Worm (Caenorhabditis elegans) whole organism, L2 larva: Measurements from ENCODE around the gene clec-161.
A peak's percentile ranks its signal among the peaks of the same experiment; 100 is the strongest.

Experiments
- C34F6.9 ChIP-seq: fragments of 150-350 bp; optimal IDR thresholded peaks from 2 replicates; lab custom pipeline; 2014; ENCODE audit warnings: missing biosample characterization, missing genetic modification characterization
- F13H6.1 ChIP-seq: sonication (generic microtip); optimal IDR thresholded peaks from 2 replicates; lab custom pipeline; 2016; ENCODE audit warnings: missing genetic modification characterization, missing compliant biosample characterization
- R02D3.7 ChIP-seq: fragments of 150-350 bp; optimal IDR thresholded peaks from 2 replicates; lab custom pipeline; 2014; ENCODE audit warnings: missing biosample characterization, missing genetic modification characterization
- Y55F3AM.14 ChIP-seq: fragments of 200-800 bp; sonication (Bioruptor generic); optimal IDR thresholded peaks from 2 replicates; lab custom pipeline; 2018; ENCODE audit warnings: mild to moderate bottlenecking, missing genetic modification characterization, missing compliant biosample characterization
- ZK546.5 ChIP-seq: sonication (generic microtip); optimal IDR thresholded peaks from 2 replicates; lab custom pipeline; 2017; ENCODE audit warnings: missing biosample characterization, missing genetic modification characterization
- alr-1 ChIP-seq: fragments of 150-350 bp; optimal IDR thresholded peaks from 2 replicates; lab custom pipeline; 2014; ENCODE audit warnings: missing biosample characterization, missing genetic modification characterization
- aly-2 ChIP-seq: fragments of 150-350 bp; optimal IDR thresholded peaks from 2 replicates; lab custom pipeline; 2014; ENCODE audit warnings: missing biosample characterization, missing genetic modification characterization
- ama-1 ChIP-seq: fragments of 150-350 bp; optimal IDR thresholded peaks from 2 replicates; lab custom pipeline; 2018; ENCODE audit warnings: inconsistent platforms
- blmp-1 ChIP-seq: sonication (generic microtip); optimal IDR thresholded peaks from 2 replicates; lab custom pipeline; 2017; ENCODE audit warnings: missing genetic modification characterization, mild to moderate bottlenecking, missing compliant biosample characterization, antibody characterized with exemption, moderate library complexity; ENCODE audit not compliant: insufficient read depth
- ceh-16 ChIP-seq: fragments of 150-350 bp; optimal IDR thresholded peaks from 2 replicates; lab custom pipeline; 2014; ENCODE audit warnings: missing biosample characterization, missing genetic modification characterization
- ceh-82 ChIP-seq: fragments of 150-350 bp; optimal IDR thresholded peaks from 2 replicates; lab custom pipeline; 2014; ENCODE audit warnings: missing biosample characterization, missing genetic modification characterization
- crh-2 ChIP-seq: sonication (generic microtip); optimal IDR thresholded peaks from 2 replicates; lab custom pipeline; 2017; ENCODE audit warnings: missing biosample characterization, missing genetic modification characterization
- dmd-4 ChIP-seq: sonication (generic microtip); optimal IDR thresholded peaks from 2 replicates; lab custom pipeline; 2017; ENCODE audit warnings: missing biosample characterization, missing genetic modification characterization
- egl-27 ChIP-seq: sonication (generic microtip); optimal IDR thresholded peaks from 3 replicates; lab custom pipeline; 2017; ENCODE audit warnings: missing biosample characterization, missing genetic modification reagents, missing genetic modification characterization
- elt-1 ChIP-seq: fragments of 150-350 bp; optimal IDR thresholded peaks from 2 replicates; lab custom pipeline; 2014; ENCODE audit warnings: missing biosample characterization, missing genetic modification characterization
- elt-3 ChIP-seq: sonication (generic microtip); optimal IDR thresholded peaks from 2 replicates; lab custom pipeline; 2017; ENCODE audit warnings: missing biosample characterization, missing genetic modification characterization
- fos-1 ChIP-seq: fragments of 150-350 bp; optimal IDR thresholded peaks from 2 replicates; lab custom pipeline; 2014; ENCODE audit warnings: missing biosample characterization, missing genetic modification characterization
- gmeb-1 ChIP-seq: fragments of 150-350 bp; optimal IDR thresholded peaks from 2 replicates; lab custom pipeline; 2014; ENCODE audit warnings: missing biosample characterization, missing genetic modification characterization
- lin-11 ChIP-seq: fragments of 150-350 bp; sonication (generic microtip); optimal IDR thresholded peaks from 2 replicates; lab custom pipeline; 2014; ENCODE audit warnings: missing biosample characterization, missing genetic modification characterization, inconsistent platforms, mixed read lengths
- lin-13 ChIP-seq: fragments of 150-350 bp; optimal IDR thresholded peaks from 2 replicates; lab custom pipeline; 2014; ENCODE audit warnings: missing biosample characterization, missing genetic modification reagents, missing genetic modification characterization
- lin-39 ChIP-seq: fragments of 150-350 bp; optimal IDR thresholded peaks from 2 replicates; lab custom pipeline; 2014; ENCODE audit warnings: missing biosample characterization, missing genetic modification reagents, missing genetic modification characterization
- lsy-2 ChIP-seq, 2 experiments: fragments of 150-350 bp in 1 of 2; sonication (generic microtip) in 1 of 2; optimal IDR thresholded peaks; 2 replicates each; lab custom pipeline; 2014 to 2017; ENCODE audit warnings: missing biosample characterization in 2 of 2, missing genetic modification characterization in 2 of 2
- mab-5 ChIP-seq: fragments of 150-350 bp; optimal IDR thresholded peaks from 2 replicates; lab custom pipeline; 2014; ENCODE audit warnings: missing biosample characterization, missing genetic modification characterization
- mbf-1 ChIP-seq: sonication (generic microtip); optimal IDR thresholded peaks from 2 replicates; lab custom pipeline; 2017; ENCODE audit warnings: missing biosample characterization, missing genetic modification characterization
- mdl-1 ChIP-seq, 2 experiments: fragments of 150-350 bp in 1 of 2; sonication (generic microtip) in 1 of 2; optimal IDR thresholded peaks; 2 replicates each; lab custom pipeline; 2017; ENCODE audit warnings: missing biosample characterization in 2 of 2, missing genetic modification characterization in 2 of 2
- nhr-10 ChIP-seq: sonication (generic microtip); optimal IDR thresholded peaks from 2 replicates; lab custom pipeline; 2017; ENCODE audit warnings: missing biosample characterization, missing genetic modification characterization
- nhr-11 ChIP-seq: fragments of 150-350 bp; optimal IDR thresholded peaks from 2 replicates; lab custom pipeline; 2014; ENCODE audit warnings: missing biosample characterization, missing genetic modification characterization
- nhr-12 ChIP-seq: fragments of 150-350 bp; optimal IDR thresholded peaks from 2 replicates; lab custom pipeline; 2014; ENCODE audit warnings: missing biosample characterization, missing genetic modification characterization
- nhr-129 ChIP-seq: fragments of 150-350 bp; optimal IDR thresholded peaks from 2 replicates; lab custom pipeline; 2014; ENCODE audit warnings: missing biosample characterization, missing genetic modification characterization
- nhr-21 ChIP-seq: fragments of 150-350 bp; optimal IDR thresholded peaks from 2 replicates; lab custom pipeline; 2014; ENCODE audit warnings: missing biosample characterization, missing genetic modification characterization
- nhr-23 ChIP-seq: fragments of 150-350 bp; optimal IDR thresholded peaks from 2 replicates; lab custom pipeline; 2014; ENCODE audit warnings: missing biosample characterization, missing genetic modification reagents, missing genetic modification characterization
- nhr-237 ChIP-seq: fragments of 150-350 bp; optimal IDR thresholded peaks from 2 replicates; lab custom pipeline; 2014; ENCODE audit warnings: missing biosample characterization, missing genetic modification characterization
- nhr-25 ChIP-seq: fragments of 150-350 bp; sonication (generic microtip); optimal IDR thresholded peaks from 3 replicates; lab custom pipeline; 2014; ENCODE audit warnings: missing biosample characterization, missing genetic modification characterization
- nhr-6 ChIP-seq: fragments of 150-350 bp; optimal IDR thresholded peaks from 2 replicates; lab custom pipeline; 2014; ENCODE audit warnings: missing biosample characterization, missing genetic modification characterization
- nhr-77 ChIP-seq: fragments of 150-350 bp; optimal IDR thresholded peaks from 2 replicates; lab custom pipeline; 2014; ENCODE audit warnings: missing biosample characterization, missing genetic modification characterization
- peb-1 ChIP-seq: fragments of 150-350 bp; optimal IDR thresholded peaks from 2 replicates; lab custom pipeline; 2014; ENCODE audit warnings: missing biosample characterization, missing genetic modification characterization
- sem-4 ChIP-seq: fragments of 150-350 bp; optimal IDR thresholded peaks from 2 replicates; lab custom pipeline; 2014; ENCODE audit warnings: missing biosample characterization, missing genetic modification reagents, missing genetic modification characterization
- skn-1 ChIP-seq: sonication (generic microtip); optimal IDR thresholded peaks from 2 replicates; lab custom pipeline; 2017; ENCODE audit warnings: missing biosample characterization, missing genetic modification characterization
- sma-3 ChIP-seq: sonication (generic microtip); optimal IDR thresholded peaks from 2 replicates; lab custom pipeline; 2016; ENCODE audit warnings: missing genetic modification reagents, missing genetic modification characterization, missing compliant biosample characterization
- sma-9 ChIP-seq, 2 experiments: fragments of 150-350 bp in 1 of 2; sonication (generic microtip) in 1 of 2; optimal IDR thresholded peaks; 2 replicates each; lab custom pipeline; 2014 to 2016; ENCODE audit warnings: missing genetic modification characterization in 2 of 2, mild to moderate bottlenecking in 1 of 2, missing biosample characterization in 1 of 2, missing compliant biosample characterization in 1 of 2, missing genetic modification reagents in 1 of 2, moderate library complexity in 1 of 2
- snpc-4 ChIP-seq: fragments of 150-350 bp; optimal IDR thresholded peaks from 2 replicates; lab custom pipeline; 2014; ENCODE audit warnings: missing biosample characterization, missing genetic modification characterization
- unc-39 ChIP-seq: fragments of 150-350 bp; optimal IDR thresholded peaks from 2 replicates; lab custom pipeline; 2014; ENCODE audit warnings: missing biosample characterization, missing genetic modification characterization
- unc-55 ChIP-seq: fragments of 150-350 bp; sonication (generic microtip); optimal IDR thresholded peaks from 3 replicates; lab custom pipeline; 2014; ENCODE audit warnings: missing biosample characterization, missing genetic modification reagents, missing genetic modification characterization
- unc-62 ChIP-seq: fragments of 150-350 bp; optimal IDR thresholded peaks from 2 replicates; lab custom pipeline; 2014; ENCODE audit warnings: missing biosample characterization, missing genetic modification reagents, missing genetic modification characterization
- zag-1 ChIP-seq: fragments of 150-350 bp; optimal IDR thresholded peaks from 2 replicates; lab custom pipeline; 2014; ENCODE audit warnings: missing biosample characterization, missing genetic modification characterization
- ztf-1 ChIP-seq: fragments of 200-800 bp; sonication (Bioruptor generic); conservative IDR thresholded peaks from 2 replicates; pipeline ENCODE4 v1.3.6; 2022; ENCODE audit warnings: missing genetic modification characterization, missing compliant biosample characterization
- ztf-11 ChIP-seq: sonication (generic microtip); optimal IDR thresholded peaks from 2 replicates; lab custom pipeline; 2017; ENCODE audit warnings: missing biosample characterization, missing genetic modification characterization
- ztf-4 ChIP-seq: fragments of 150-350 bp; optimal IDR thresholded peaks from 2 replicates; lab custom pipeline; 2014; ENCODE audit warnings: missing biosample characterization, missing genetic modification characterization

clec-161 gene

DNA sequence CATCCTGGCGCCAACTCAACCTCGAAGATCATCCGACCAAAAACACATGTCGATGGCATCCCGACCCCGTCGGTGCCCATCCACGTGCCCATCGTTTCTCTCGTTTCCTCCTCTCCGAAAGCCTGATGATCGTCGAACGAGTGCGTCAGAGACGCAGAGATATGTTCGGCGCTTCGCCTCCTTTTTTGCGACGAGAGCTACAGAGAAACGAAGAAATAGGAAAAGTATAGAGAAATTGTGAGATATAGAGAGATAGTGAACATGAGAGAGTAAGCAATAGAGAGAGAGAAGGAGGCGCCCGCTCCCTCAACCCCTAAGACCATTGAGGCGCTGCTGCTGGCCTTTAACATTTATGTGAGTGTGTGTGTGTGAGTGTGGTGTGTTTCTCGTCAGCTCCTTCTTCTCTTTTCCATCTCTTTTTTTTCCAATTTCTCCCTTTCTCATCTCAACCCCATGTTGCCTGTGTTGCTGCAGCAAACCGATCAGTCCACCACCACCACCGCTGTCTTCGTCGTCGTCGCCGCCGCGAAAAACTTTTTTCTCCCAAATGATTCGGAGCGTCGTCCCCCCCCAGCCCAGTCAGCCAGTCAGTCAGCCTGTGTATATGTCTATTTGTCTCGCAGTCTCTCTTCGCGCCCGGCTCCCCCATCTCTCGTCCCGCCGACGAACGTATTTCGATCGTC is 10.7 kb upstream of the clec-161 start, which contains the start of gene hlh-11:
hlh-11 (plus strand) TSS at position 633 of the 683 bp plus-strand sequence.
- TF ChIP-seq ama-1 (lab: Kevin White, UChicago) (no peak), mab-5 (peak; percentile 73), lin-13 (peak; percentile 80), nhr-11 (tag; lab: Kevin White, UChicago) (no peak), egl-27 (tag; lab: Kevin White, UChicago) (peak; percentile 78), nhr-237 (no peak), nhr-23 (tag; lab: Kevin White, UChicago) (no peak), ztf-1 (no peak), snpc-4 (peak; percentile 70), gmeb-1 (tag; lab: Kevin White, UChicago) (peak; percentile 36), blmp-1 (peak; percentile 51), nhr-77 (tag; lab: Kevin White, UChicago) (peak; percentile 12), F13H6.1 (tag; lab: Kevin White, UChicago) (peak; percentile 99), Y55F3AM.14 (GFP tag; lab: Kevin White, UChicago) (peak; percentile 85), sma-9 (GFP tag; optimal IDR thresholded peaks at IDR 0.05; lab: Kevin White, UChicago) (peak; percentile 98), sma-9 (tag; optimal IDR thresholded peaks at IDR 0.05; lab: Kevin White, UChicago) (no peak), lin-39 (tag; lab: Kevin White, UChicago) (peak; percentile 47), unc-62 (GFP tag; lab: Kevin White, UChicago) (peak; percentile 75), ztf-4 (peak; percentile 65), nhr-21 (tag; lab: Kevin White, UChicago) (peak; percentile 91), skn-1 (tag; lab: Kevin White, UChicago) (peak; percentile 50), nhr-12 (tag; lab: Kevin White, UChicago) (peak; percentile 26), lsy-2 (tag; optimal IDR thresholded peaks at IDR 0.05; lab: Kevin White, UChicago) (peak; percentile 68 to 88), lin-11 (tag; lab: Kevin White, UChicago) (peak; percentile 67), mbf-1 (tag; lab: Kevin White, UChicago) (no peak), unc-55 (GFP tag; lab: Kevin White, UChicago) (peak; percentile 94), nhr-10 (no peak), elt-3 (tag; lab: Kevin White, UChicago) (no peak), elt-1 (no peak), C34F6.9 (tag; lab: Kevin White, UChicago) (peak; percentile 97), sma-3 (GFP tag; lab: Kevin White, UChicago) (peak; percentile 89), ceh-16 (tag; lab: Kevin White, UChicago) (peak; percentile 79), nhr-129 (tag; lab: Kevin White, UChicago) (peak; percentile 92), sem-4 (peak; percentile 94), peb-1 (tag; lab: Kevin White, UChicago) (peak; percentile 15), aly-2 (tag; lab: Kevin White, UChicago) (no peak), ceh-82 (no peak), alr-1 (no peak), mdl-1 (tag; optimal IDR thresholded peaks at IDR 0.05; lab: Kevin White, UChicago) (peak; percentile 92 to 98), ZK546.5 (no peak), crh-2 (peak; percentile 91), zag-1 (tag; lab: Kevin White, UChicago) (peak; percentile 80), nhr-25 (tag; lab: Kevin White, UChicago) (peak; percentile 93), fos-1 (peak; percentile 92), R02D3.7 (tag; lab: Kevin White, UChicago) (no peak), ztf-11 (peak; percentile 53), nhr-6 (tag; lab: Kevin White, UChicago) (peak; percentile 86), dmd-4 (tag; lab: Kevin White, UChicago) (no peak), unc-39 (tag; lab: Kevin White, UChicago) (no peak)
